Fruit fly (Drosophila melanogaster): ENCODE data around the gene CG6026.

Gene CG6026

DNA sequence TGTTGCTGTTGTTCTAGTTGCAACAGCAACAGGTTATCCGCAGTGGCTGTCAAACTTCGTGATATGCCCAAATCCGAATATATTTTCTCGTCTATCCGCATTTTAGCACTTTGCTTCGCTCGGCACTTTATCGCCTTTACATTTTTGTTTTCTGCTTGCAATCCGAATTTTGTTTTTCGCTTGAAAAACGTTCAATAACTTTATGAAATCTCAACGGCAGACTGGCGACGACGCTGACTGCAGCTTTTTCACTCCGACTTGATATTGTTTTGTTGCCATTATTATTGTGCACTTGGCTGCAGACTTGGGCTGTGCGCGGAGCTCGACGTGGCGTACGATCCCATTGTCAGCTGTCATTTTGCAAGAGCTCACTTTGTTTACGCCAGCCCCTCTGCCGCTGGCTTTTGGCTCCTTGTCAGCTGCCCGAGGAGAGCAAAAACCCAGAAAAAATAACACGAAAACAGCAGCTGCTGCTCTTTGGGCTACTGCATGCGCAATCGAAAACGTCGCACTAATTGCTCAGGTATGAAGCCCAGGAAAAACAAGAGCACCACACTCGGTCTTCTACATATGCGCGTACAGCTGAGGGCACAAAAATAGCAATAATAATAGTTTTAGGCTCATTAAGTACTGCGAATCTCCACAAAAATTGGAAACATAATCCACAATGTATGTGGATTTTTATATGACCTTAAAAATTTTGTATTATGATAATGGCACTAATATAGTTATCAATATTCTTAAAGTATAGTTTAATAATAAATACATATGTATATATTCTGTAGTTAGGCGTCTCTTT lies 47.0 kb upstream of the CG6026 start:
- peak; percentile 46 for TF ChIP-seq twi (tag; optimal IDR thresholded peaks at IDR 0.05)
- TF ChIP-seq dpn (GFP tag; optimal IDR thresholded peaks at IDR 0.05), result no peak
- TF ChIP-seq schlank (tag; optimal IDR thresholded peaks at IDR 0.05), result no peak
- TF ChIP-seq crp (GFP tag; optimal IDR thresholded peaks at IDR 0.05), result no peak
- TF ChIP-seq chn (GFP tag; optimal IDR thresholded peaks at IDR 0.05), result no peak
- TF ChIP-seq Fer2 (tag; optimal IDR thresholded peaks at IDR 0.05), result no peak
- no peak for TF ChIP-seq CG1233 (GFP tag; optimal IDR thresholded peaks at IDR 0.05)
- TF ChIP-seq sens (GFP tag), result peak; percentile 48
- TF ChIP-seq E2f2 (GFP tag; IDR thresholded peaks at IDR 0.05), result no peak
- TF ChIP-seq grau (tag; optimal IDR thresholded peaks at IDR 0.05), result peak; percentile 2
- TF ChIP-seq CG18764 (GFP tag; optimal IDR thresholded peaks at IDR 0.05), result no peak
- no peak for TF ChIP-seq Bdp1 (GFP tag; optimal IDR thresholded peaks at IDR 0.05)
- TF ChIP-seq pb (GFP tag; optimal IDR thresholded peaks at IDR 0.05), result no peak
- no peak for TF ChIP-seq yki (optimal IDR thresholded peaks at IDR 0.05)
- TF ChIP-seq Drgx (GFP tag; IDR thresholded peaks at IDR 0.05), result peak; percentile 51
- TF ChIP-seq zfh1 (GFP tag; IDR thresholded peaks at IDR 0.05), result no peak
- no peak for TF ChIP-seq HLH4C (GFP tag; IDR thresholded peaks at IDR 0.05; ENCODE audit: partially characterized antibody)
- TF ChIP-seq CG15011 (GFP tag; optimal IDR thresholded peaks at IDR 0.05), result no peak
- peak; percentile 83 for TF ChIP-seq CG11696 (GFP tag; IDR thresholded peaks at IDR 0.05)
- no peak for TF ChIP-seq luna (GFP tag; optimal IDR thresholded peaks at IDR 0.05)
- peak; percentile 10 for TF ChIP-seq sqz (GFP tag; optimal IDR thresholded peaks at IDR 0.05)
- peak; percentile 25; the same call in 1 of the 2 replicates for TF ChIP-seq ap (GFP tag; IDR thresholded peaks at IDR 0.05)
- no peak for TF ChIP-seq Aef1 (GFP tag; IDR thresholded peaks at IDR 0.05)
- TF ChIP-seq Hr51 (GFP tag; optimal IDR thresholded peaks at IDR 0.05), result peak in 1 of 2 experiments; percentile 18
- TF ChIP-seq Bteb2 (GFP tag; optimal IDR thresholded peaks at IDR 0.05), result no peak
- TF ChIP-seq Sry-δ (GFP tag; optimal IDR thresholded peaks at IDR 0.05), result no peak
- TF ChIP-seq bsh (GFP tag; optimal IDR thresholded peaks at IDR 0.05), result no peak
- no peak for TF ChIP-seq pros (GFP tag; optimal IDR thresholded peaks at IDR 0.05)
- peak; percentile 31 for TF ChIP-seq gem (tag; optimal IDR thresholded peaks at IDR 0.05)
- no peak for TF ChIP-seq CG15073 (GFP tag; optimal IDR thresholded peaks at IDR 0.05)
- TF ChIP-seq maf-S (GFP tag; optimal IDR thresholded peaks at IDR 0.05), result no peak
- 0 out of 2 replicates have a peak, but pooled peaks have one; percentile 15 for TF ChIP-seq CG31441 (GFP tag; IDR thresholded peaks at IDR 0.05)
- TF ChIP-seq Bgb (GFP tag; IDR thresholded peaks at IDR 0.05; ENCODE audit: partially characterized antibody), result no peak
- no peak for TF ChIP-seq ara (GFP tag; IDR thresholded peaks at IDR 0.05)
- no peak for TF ChIP-seq CG14014 (GFP tag; IDR thresholded peaks at IDR 0.05)
- TF ChIP-seq oc (tag; optimal IDR thresholded peaks at IDR 0.05), result no peak
- no peak for TF ChIP-seq lilli (GFP tag; optimal IDR thresholded peaks at IDR 0.05)
- TF ChIP-seq CG6791 (GFP tag; IDR thresholded peaks at IDR 0.05; ENCODE audit: partially characterized antibody), result no peak
- TF ChIP-seq ERR (GFP tag; optimal IDR thresholded peaks at IDR 0.05), result no peak
- TF ChIP-seq sens-2 (GFP tag; IDR thresholded peaks at IDR 0.05), result 0 out of 2 replicates have a peak, but pooled peaks have one; percentile 10
- TF ChIP-seq CG1024 (GFP tag; IDR thresholded peaks at IDR 0.05), result no peak
- peak; percentile 11 for TF ChIP-seq CG4424 (GFP tag; optimal IDR thresholded peaks at IDR 0.05)
- no peak for TF ChIP-seq fd102C (GFP tag; optimal IDR thresholded peaks at IDR 0.05)
- no peak for TF ChIP-seq vfl (GFP tag; optimal IDR thresholded peaks at IDR 0.05)
- no peak for TF ChIP-seq ewg (GFP tag; optimal IDR thresholded peaks at IDR 0.05)
- no peak for TF ChIP-seq wdn (GFP tag; IDR thresholded peaks at IDR 0.05)
- TF ChIP-seq ato (GFP tag; IDR thresholded peaks at IDR 0.05; ENCODE audit: partially characterized antibody), result no peak
- TF ChIP-seq run (tag; optimal IDR thresholded peaks at IDR 0.05), result no peak
- TF ChIP-seq CG2199 (GFP tag; IDR thresholded peaks at IDR 0.05), result 0 out of 3 replicates have a peak, but pooled peaks have one; percentile 49
- TF ChIP-seq al (GFP tag; IDR thresholded peaks at IDR 0.05), result no peak
